Worm (Caenorhabditis elegans) whole organism, L4/young adult: Measurements from ENCODE around the gene coel-1.

ENCODE experiments used
- W03F9.2 ChIP-seq: fragments of 150-350 bp; optimal IDR thresholded peaks from 2 replicates; lab custom pipeline; 2014; ENCODE audit warnings: missing biosample characterization, missing genetic modification characterization
- him-1 ChIP-seq: sonication (generic microtip); optimal IDR thresholded peaks from 2 replicates; lab custom pipeline; 2016; ENCODE audit warnings: missing genotype, missing genetic modification reagents, missing genetic modification characterization, missing compliant biosample characterization

DNA sequence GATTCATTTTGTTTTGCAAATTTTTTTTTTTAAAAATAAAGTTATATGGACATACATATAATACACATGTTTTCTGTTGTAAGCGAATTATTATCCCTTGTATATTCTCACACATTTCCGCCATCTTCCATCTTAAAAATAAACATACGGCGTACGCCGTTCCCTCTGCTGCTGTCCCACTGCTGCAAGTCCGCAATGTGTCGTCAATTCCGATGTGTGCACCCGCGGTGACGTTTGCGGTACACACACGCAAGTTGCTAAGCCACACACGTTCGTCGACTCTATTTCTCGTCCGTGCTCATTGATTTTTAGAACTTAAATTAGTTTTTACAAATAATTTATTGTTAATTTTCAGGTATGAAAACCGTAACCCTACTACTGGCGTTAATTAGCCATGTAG is 5.2 kb upstream of the coel-1 start, which contains the start of gene C52B9.4:
- TF ChIP-seq him-1 (tag; lab: Kevin White, UChicago) (no peak), W03F9.2 (tag; lab: Kevin White, UChicago) (peak; percentile 5)
